Fruit fly (Drosophila melanogaster) whole organism, pupa: ENCODE measurements around the gene CG15865.

Experiments used
- CG10348 ChIP-seq: fragments of 200-800 bp; sonication (Bioruptor generic); IDR thresholded peaks from 2 replicates; pipeline ENCODE4 v1.3.6; 2022; ENCODE audit warnings: missing biosample characterization, missing genetic modification characterization
- CG12605 ChIP-seq: fragments of 200-800 bp; sonication (Bioruptor generic); IDR thresholded peaks from 2 replicates; pipeline ENCODE4 v1.3.6; 2022; ENCODE audit warnings: missing biosample characterization, missing genetic modification characterization
- CG13204 ChIP-seq: fragments of 200-800 bp; sonication (Bioruptor generic); optimal IDR thresholded peaks from 2 replicates; lab custom pipeline; 2018; ENCODE audit warnings: missing biosample characterization, mild to moderate bottlenecking, missing genetic modification characterization, moderate library complexity
- CG14655 ChIP-seq: fragments of 200-800 bp; sonication (Bioruptor generic); optimal IDR thresholded peaks from 3 replicates; lab custom pipeline; 2017; ENCODE audit warnings: mild to moderate bottlenecking, missing biosample characterization, missing genetic modification reagents, missing genetic modification characterization
- CG15710 ChIP-seq: fragments of 200-800 bp; sonication (Bioruptor generic); optimal IDR thresholded peaks from 2 replicates; lab custom pipeline; 2018; ENCODE audit warnings: missing biosample characterization, mild to moderate bottlenecking, missing genetic modification characterization, moderate library complexity
- CG17806 ChIP-seq: fragments of 200-800 bp; sonication (Bioruptor generic); optimal IDR thresholded peaks from 2 replicates; lab custom pipeline; 2018; ENCODE audit warnings: missing biosample characterization, mild to moderate bottlenecking, missing genetic modification characterization, moderate library complexity
- CG32121 ChIP-seq: fragments of 200-800 bp; sonication (Bioruptor generic); IDR thresholded peaks from 2 replicates; pipeline ENCODE4 v1.3.6; 2022; ENCODE audit warnings: missing biosample characterization, missing genetic modification characterization
- CG34367 ChIP-seq: fragments of 200-800 bp; sonication (Bioruptor generic); optimal IDR thresholded peaks from 2 replicates; lab custom pipeline; 2018; ENCODE audit warnings: missing biosample characterization, mild to moderate bottlenecking, missing genetic modification characterization
- CG4496 ChIP-seq: fragments of 200-800 bp; sonication (Bioruptor generic); IDR thresholded peaks from 3 replicates; pipeline ENCODE4 v1.3.6; 2022; ENCODE audit warnings: missing biosample characterization, missing genetic modification characterization
- CG8159 ChIP-seq: fragments of 200-800 bp; sonication (Bioruptor generic); optimal IDR thresholded peaks from 3 replicates; lab custom pipeline; 2018; ENCODE audit warnings: missing biosample characterization, mild to moderate bottlenecking, missing genetic modification characterization, moderate library complexity
- CG8301 ChIP-seq: fragments of 200-800 bp; sonication (Bioruptor generic); optimal IDR thresholded peaks from 2 replicates; lab custom pipeline; 2018; ENCODE audit warnings: missing biosample characterization, mild to moderate bottlenecking, missing genetic modification characterization
- CG9948 ChIP-seq: fragments of 200-800 bp; sonication (Bioruptor generic); optimal IDR thresholded peaks from 2 replicates; lab custom pipeline; 2018; ENCODE audit warnings: missing biosample characterization, mild to moderate bottlenecking, missing genetic modification characterization, moderate library complexity
- D1 ChIP-seq: fragments of 200-800 bp; sonication (Bioruptor generic); optimal IDR thresholded peaks from 2 replicates; lab custom pipeline; 2018; ENCODE audit warnings: missing biosample characterization, mild to moderate bottlenecking, missing genetic modification characterization, moderate library complexity
- EcR ChIP-seq: fragments of 200-800 bp; sonication (Bioruptor generic); optimal IDR thresholded peaks from 3 replicates; lab custom pipeline; 2019; ENCODE audit warnings: missing biosample characterization, missing genetic modification characterization, mild to moderate bottlenecking, moderate library complexity, missing genetic modification reagents
- Ets98B ChIP-seq: fragments of 200-800 bp; sonication (Bioruptor generic); IDR thresholded peaks from 2 replicates; pipeline ENCODE4 v1.3.6; 2022; ENCODE audit warnings: missing biosample characterization, missing genetic modification characterization
- Pif1B ChIP-seq: fragments of 200-800 bp; sonication (Bioruptor generic); optimal IDR thresholded peaks from 3 replicates; lab custom pipeline; 2016; ENCODE audit warnings: missing biosample characterization, missing genetic modification characterization
- Snoo ChIP-seq: fragments of 200-800 bp; sonication (Bioruptor generic); optimal IDR thresholded peaks from 3 replicates; lab custom pipeline; 2017; ENCODE audit warnings: missing biosample characterization, mild to moderate bottlenecking, missing genetic modification characterization, inconsistent platforms
- fd96Ca ChIP-seq: fragments of 200-800 bp; sonication (Bioruptor generic); IDR thresholded peaks from 3 replicates; pipeline ENCODE4 v1.3.6; 2022; ENCODE audit warnings: missing biosample characterization, missing genetic modification characterization
- gl ChIP-seq: fragments of 200-800 bp; sonication (Bioruptor generic); optimal IDR thresholded peaks from 2 replicates; lab custom pipeline; 2018; ENCODE audit warnings: missing biosample characterization, mild to moderate bottlenecking, missing genetic modification characterization
- rn ChIP-seq: fragments of 200-800 bp; sonication (Bioruptor generic); IDR thresholded peaks from 2 replicates; pipeline ENCODE4 v1.3.6; 2022; ENCODE audit warnings: missing biosample characterization, missing genetic modification characterization

The CG15865 gene

DNA sequence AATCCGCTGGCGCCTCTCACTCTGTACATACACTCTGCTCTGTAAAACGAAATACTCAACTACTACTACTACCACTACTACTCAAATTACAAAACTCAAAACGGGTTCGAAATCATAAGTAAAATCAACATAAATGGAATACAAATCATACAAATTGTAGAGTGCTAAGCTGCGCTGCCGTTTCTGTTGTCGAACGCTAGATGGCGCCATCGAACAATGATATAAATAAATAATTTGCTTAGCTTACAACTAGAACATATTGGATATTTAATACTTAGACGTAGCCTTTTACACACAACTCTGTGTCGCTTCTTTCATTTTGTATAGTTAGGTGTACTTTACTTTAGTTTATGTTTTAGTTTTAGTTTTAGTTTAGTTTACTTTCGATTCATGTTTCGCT, 39.7 kb downstream of the CG15865 start:
- no peak for TF ChIP-seq CG17806 (tag; lab: Kevin White, UChicago)
- TF ChIP-seq Ets98B (GFP tag; lab: Robert Waterston, UW): no peak
- TF ChIP-seq, all 21 proteins: peak for 0

dm6 chrX:16623524-16623923, 40.7 kb downstream of the CG15865 start:
- TF ChIP-seq CG32121 (GFP tag; lab: Robert Waterston, UW) (no peak), D1 (tag; lab: Kevin White, UChicago) (no peak), Ets98B (GFP tag; lab: Robert Waterston, UW) (no peak)

DNA sequence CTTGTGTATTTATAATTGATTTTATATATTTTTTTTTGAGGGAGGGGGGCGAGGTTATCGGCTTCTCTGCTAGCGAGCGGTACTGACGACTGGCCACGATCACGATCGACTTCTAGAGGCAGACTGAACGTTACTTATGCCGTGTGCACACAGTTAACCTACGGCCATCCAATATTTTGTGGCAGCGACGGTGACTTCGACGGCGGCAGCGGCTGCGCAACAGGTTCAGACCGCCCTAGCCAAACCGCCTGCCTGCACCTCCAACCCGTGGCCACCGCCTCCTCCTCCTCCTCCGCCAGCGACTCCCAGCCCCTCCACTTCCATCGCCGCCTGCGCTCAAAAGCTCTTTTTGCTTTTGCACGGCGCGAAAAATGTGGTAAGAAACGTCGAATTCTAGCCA, 42.8 kb downstream of the CG15865 start, which contains the start of gene CG9782:
Gene CG9782, minus strand, starts transcription at position 128 of the 400 bp plus-strand sequence.
- peak; percentile 99 for TF ChIP-seq CG13204 (GFP tag; lab: Kevin White, UChicago)
- TF ChIP-seq Ets98B (GFP tag; lab: Robert Waterston, UW): peak; percentile 32; the same call in 1 of the 2 replicates
- peak; percentile 62 for TF ChIP-seq EcR (GFP tag; lab: Kevin White, UChicago)
- TF ChIP-seq CG4496 (GFP tag; lab: Robert Waterston, UW): peak; percentile 33; the same call in 1 of the 3 replicates
- TF ChIP-seq CG32121 (GFP tag; lab: Robert Waterston, UW): no peak
- no peak for TF ChIP-seq CG8159 (tag; lab: Kevin White, UChicago)

- TF ChIP-seq Pif1B (GFP tag; lab: Kevin White, UChicago) (no peak), CG9948 (tag; lab: Kevin White, UChicago) (no peak), Ets98B (GFP tag; lab: Robert Waterston, UW) (no peak), fd96Ca (no peak)
Measured at dm6 chrX:16618724-16619123, 45.5 kb downstream of the CG15865 start.

DNA sequence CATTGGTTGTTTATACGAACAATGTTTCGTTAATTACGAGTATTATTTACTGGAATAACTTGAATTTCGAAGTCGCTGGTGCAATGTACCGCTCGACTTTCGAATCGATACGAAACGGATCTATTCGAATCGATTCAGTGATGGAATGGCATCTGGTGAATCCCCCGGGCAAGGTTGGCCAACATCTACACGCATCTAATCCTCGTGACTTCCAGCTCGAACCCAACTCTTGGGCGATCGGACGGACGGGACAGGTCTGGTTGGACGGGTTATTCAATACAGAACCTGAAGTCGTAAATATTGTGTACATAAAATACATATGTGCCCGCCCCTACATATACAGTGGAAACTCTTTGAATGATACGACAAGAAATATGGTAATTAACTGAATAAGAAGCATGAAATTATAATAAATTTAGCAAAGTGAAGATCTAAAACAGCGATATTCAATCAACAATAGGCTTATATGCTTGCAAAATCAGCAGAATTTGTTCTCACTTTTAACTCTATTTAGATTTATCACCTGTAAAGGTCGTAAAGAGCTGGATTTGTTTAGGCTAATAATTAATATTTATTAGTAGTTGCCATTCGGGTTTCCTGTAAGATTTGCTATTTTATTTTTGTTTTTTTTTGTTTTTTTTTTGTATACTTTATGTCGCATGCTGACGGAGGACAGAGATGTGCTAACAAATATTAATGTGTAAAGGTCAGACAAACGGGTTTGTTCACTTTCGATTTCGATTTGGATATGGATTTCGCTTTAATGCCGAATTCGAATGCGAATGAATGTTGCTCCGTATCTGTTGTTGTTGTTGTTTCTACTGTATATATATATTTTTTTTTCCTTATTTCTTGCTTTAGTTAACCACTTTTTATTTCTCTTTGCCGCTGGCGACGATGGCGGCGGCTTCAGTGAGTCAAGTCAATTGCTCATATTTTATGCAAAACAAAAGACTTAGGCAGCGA, 47.2 kb downstream of the CG15865 start:
- TF ChIP-seq CG8301: no peak
- no peak for TF ChIP-seq CG10348 (GFP tag; lab: Robert Waterston, UW)
- no peak for TF ChIP-seq D1 (tag; lab: Kevin White, UChicago)
- no peak for TF ChIP-seq CG34367 (tag; lab: Kevin White, UChicago)
- no peak for TF ChIP-seq CG4496 (GFP tag; lab: Robert Waterston, UW)
- no peak for TF ChIP-seq CG32121 (GFP tag; lab: Robert Waterston, UW)
- no peak for TF ChIP-seq CG12605 (GFP tag; lab: Robert Waterston, UW)
- no peak for TF ChIP-seq CG14655 (GFP tag; lab: Kevin White, UChicago)
- no peak for TF ChIP-seq Snoo
- TF ChIP-seq rn (GFP tag; lab: Robert Waterston, UW): no peak
- TF ChIP-seq fd96Ca: no peak
- TF ChIP-seq CG13204 (GFP tag; lab: Kevin White, UChicago): no peak
- no peak for TF ChIP-seq gl (tag; lab: Kevin White, UChicago)
- no peak for TF ChIP-seq CG8159 (tag; lab: Kevin White, UChicago)
- TF ChIP-seq CG15710 (tag; lab: Kevin White, UChicago): no peak
